Fruit fly (Drosophila melanogaster) whole organism, embryonic: ENCODE results near the gene dsd.

ENCODE experiments used
- Abd-B ChIP-seq: fragments of 200-800 bp; sonication (Bioruptor generic); optimal IDR thresholded peaks from 2 replicates; lab custom pipeline; 2018; ENCODE audit warnings: missing biosample characterization, mild to moderate bottlenecking, missing genetic modification characterization, moderate library complexity
- Antp ChIP-seq: fragments of 200-800 bp; sonication (Bioruptor generic); optimal IDR thresholded peaks from 3 replicates; lab custom pipeline; 2016; ENCODE audit warnings: missing biosample characterization, missing genetic modification characterization
- Asciz ChIP-seq: fragments of 200-800 bp; sonication (Bioruptor generic); optimal IDR thresholded peaks from 2 replicates; lab custom pipeline; 2017; ENCODE audit warnings: missing biosample characterization, mild to moderate bottlenecking, missing genetic modification characterization, missing genetic modification reagents
- Atf-2 ChIP-seq: fragments of 200-800 bp; sonication (Bioruptor generic); optimal IDR thresholded peaks from 2 replicates; lab custom pipeline; 2016; ENCODE audit warnings: missing biosample characterization, missing genetic modification characterization
- Blimp-1 ChIP-seq: fragments of 200-800 bp; sonication (Bioruptor generic); optimal IDR thresholded peaks from 3 replicates; lab custom pipeline; 2018; ENCODE audit warnings: missing biosample characterization, missing genetic modification characterization, mild to moderate bottlenecking, moderate library complexity, missing genetic modification reagents
- CG10147 ChIP-seq: fragments of 200-800 bp; sonication (Bioruptor generic); optimal IDR thresholded peaks from 2 replicates; lab custom pipeline; 2019; ENCODE audit warnings: missing biosample characterization, mild to moderate bottlenecking, missing genetic modification characterization, moderate library complexity
- CG10366 ChIP-seq: fragments of 200-800 bp; sonication (Bioruptor generic); IDR thresholded peaks from 2 replicates; pipeline ENCODE4 v1.3.6; 2022; ENCODE audit warnings: missing biosample characterization, missing genetic modification characterization
- CG10565 ChIP-seq: fragments of 200-800 bp; sonication (Bioruptor generic); optimal IDR thresholded peaks from 3 replicates; lab custom pipeline; 2016; ENCODE audit warnings: missing biosample characterization, mild to moderate bottlenecking, missing genetic modification characterization
- CG11085 ChIP-seq: fragments of 200-800 bp; sonication (Bioruptor generic); IDR thresholded peaks from 2 replicates; pipeline ENCODE4 v1.3.6; 2022; ENCODE audit warnings: missing biosample characterization, missing genetic modification characterization
- CG11560 ChIP-seq: fragments of 200-800 bp; sonication (Bioruptor generic); IDR thresholded peaks from 3 replicates; pipeline ENCODE4 v1.3.6; 2022; ENCODE audit warnings: missing biosample characterization, missing genetic modification characterization
- CG15601 ChIP-seq: fragments of 200-800 bp; sonication (Bioruptor generic); optimal IDR thresholded peaks from 3 replicates; lab custom pipeline; 2019; ENCODE audit warnings: missing biosample characterization, mild to moderate bottlenecking, missing genetic modification characterization, moderate library complexity
- CG17359 ChIP-seq: fragments of 200-800 bp; sonication (Bioruptor generic); optimal IDR thresholded peaks from 3 replicates; lab custom pipeline; 2018; ENCODE audit warnings: missing biosample characterization, mild to moderate bottlenecking, missing genetic modification characterization, moderate library complexity
- CG1792 ChIP-seq: fragments of 200-800 bp; sonication (Bioruptor generic); optimal IDR thresholded peaks from 2 replicates; lab custom pipeline; 2016; ENCODE audit warnings: missing biosample characterization, missing genetic modification characterization
- CG18599 ChIP-seq: fragments of 200-800 bp; sonication (Bioruptor generic); optimal IDR thresholded peaks from 3 replicates; lab custom pipeline; 2017; ENCODE audit warnings: missing biosample characterization, missing genetic modification characterization, mild to moderate bottlenecking, moderate library complexity, missing genetic modification reagents
- CG18619 ChIP-seq: fragments of 200-800 bp; sonication (Bioruptor generic); optimal IDR thresholded peaks from 3 replicates; lab custom pipeline; 2017; ENCODE audit warnings: missing biosample characterization, mild to moderate bottlenecking, missing genetic modification characterization
- CG18764 ChIP-seq: fragments of 200-800 bp; sonication (Bioruptor generic); optimal IDR thresholded peaks from 3 replicates; lab custom pipeline; 2016; ENCODE audit warnings: missing biosample characterization, missing genetic modification characterization
- CG2678 ChIP-seq: fragments of 200-800 bp; sonication (Bioruptor generic); optimal IDR thresholded peaks from 3 replicates; lab custom pipeline; 2019; ENCODE audit warnings: missing biosample characterization, mild to moderate bottlenecking, missing genetic modification characterization, moderate library complexity
- CG2712 ChIP-seq: fragments of 200-800 bp; optimal IDR thresholded peaks from 3 replicates; lab custom pipeline; 2019; ENCODE audit warnings: missing biosample characterization, mild to moderate bottlenecking, missing genetic modification characterization, moderate library complexity
- CG32767 ChIP-seq: fragments of 200-800 bp; sonication (Bioruptor generic); IDR thresholded peaks from 2 replicates; pipeline ENCODE4 v1.3.6; 2022; ENCODE audit warnings: missing biosample characterization, missing genetic modification characterization
- CG32772 ChIP-seq: fragments of 200-800 bp; sonication (Bioruptor generic); IDR thresholded peaks from 2 replicates; pipeline ENCODE4 v1.3.6; 2022; ENCODE audit warnings: missing biosample characterization, missing genetic modification characterization
- CG33557 ChIP-seq: fragments of 200-800 bp; sonication (Bioruptor generic); optimal IDR thresholded peaks from 2 replicates; lab custom pipeline; 2019; ENCODE audit warnings: missing biosample characterization, mild to moderate bottlenecking, missing genetic modification characterization, moderate library complexity
- CG34224 ChIP-seq: fragments of 200-800 bp; sonication (Bioruptor generic); IDR thresholded peaks from 3 replicates; pipeline ENCODE4 v1.3.6; 2022; ENCODE audit warnings: missing biosample characterization, missing genetic modification characterization; ENCODE audit not compliant: partially characterized antibody
- CG3838 ChIP-seq: fragments of 200-800 bp; sonication (Bioruptor generic); optimal IDR thresholded peaks from 3 replicates; lab custom pipeline; 2016; ENCODE audit warnings: missing biosample characterization, missing genetic modification characterization
- CG4328 ChIP-seq: fragments of 200-800 bp; sonication (Bioruptor generic); optimal IDR thresholded peaks from 3 replicates; lab custom pipeline; 2017; ENCODE audit warnings: missing biosample characterization, missing genetic modification reagents, missing genetic modification characterization
- CG8478 ChIP-seq: fragments of >200 bp; optimal IDR thresholded peaks from 2 replicates; lab custom pipeline; 2018
- CG9437 ChIP-seq: fragments of 200-800 bp; sonication (Bioruptor generic); optimal IDR thresholded peaks from 2 replicates; lab custom pipeline; 2018; ENCODE audit warnings: missing biosample characterization, mild to moderate bottlenecking, missing genetic modification characterization
- CkIIα-i1 ChIP-seq: fragments of 200-800 bp; sonication (Bioruptor generic); IDR thresholded peaks from 2 replicates; pipeline ENCODE4 v1.3.6; 2022; ENCODE audit warnings: missing biosample characterization, missing genetic modification characterization
- Elba2 ChIP-seq: fragments of 200-800 bp; sonication (Bioruptor generic); optimal IDR thresholded peaks from 3 replicates; lab custom pipeline; 2016; ENCODE audit warnings: missing biosample characterization, missing genetic modification characterization
- Fer3 ChIP-seq: fragments of 200-800 bp; sonication (Bioruptor generic); optimal IDR thresholded peaks from 2 replicates; lab custom pipeline; 2018; ENCODE audit warnings: missing biosample characterization, mild to moderate bottlenecking, missing genetic modification characterization, moderate library complexity
- HHEX ChIP-seq: fragments of 200-800 bp; sonication (Bioruptor generic); optimal IDR thresholded peaks from 3 replicates; lab custom pipeline; 2017; ENCODE audit warnings: missing biosample characterization, mild to moderate bottlenecking, missing genetic modification characterization, missing genetic modification reagents
- HLH3B ChIP-seq: fragments of 200-800 bp; sonication (Bioruptor generic); IDR thresholded peaks from 2 replicates; pipeline ENCODE4 v1.3.6; 2022; ENCODE audit warnings: missing biosample characterization, missing genetic modification characterization
- Hmr ChIP-seq: fragments of 200-800 bp; sonication (Bioruptor generic); optimal IDR thresholded peaks from 3 replicates; lab custom pipeline; 2017; ENCODE audit warnings: mild to moderate bottlenecking, missing biosample characterization, missing genetic modification reagents, missing genetic modification characterization
- Spps ChIP-seq: fragments of 200-800 bp; sonication (Bioruptor generic); optimal IDR thresholded peaks from 2 replicates; lab custom pipeline; 2018; ENCODE audit warnings: missing biosample characterization, mild to moderate bottlenecking, missing genetic modification characterization
- Taf1 ChIP-seq: fragments of 200-800 bp; sonication (Bioruptor generic); IDR thresholded peaks from 2 replicates; pipeline ENCODE4 v1.3.6; 2022; ENCODE audit warnings: missing biosample characterization, missing genetic modification characterization
- amos ChIP-seq: fragments of 200-800 bp; sonication (Bioruptor generic); IDR thresholded peaks from 2 replicates; pipeline ENCODE4 v1.3.6; 2022; ENCODE audit warnings: missing biosample characterization, missing genetic modification characterization; ENCODE audit not compliant: partially characterized antibody
- ato ChIP-seq: fragments of 200-800 bp; sonication (Bioruptor generic); IDR thresholded peaks from 2 replicates; pipeline ENCODE4 v1.3.6; 2022; ENCODE audit warnings: missing biosample characterization, missing genetic modification characterization; ENCODE audit not compliant: partially characterized antibody
- bsh ChIP-seq, 2 experiments: fragments of 200-800 bp; sonication (Bioruptor generic); optimal IDR thresholded peaks; 2 replicates each; lab custom pipeline; 2017 to 2018; ENCODE audit warnings: mild to moderate bottlenecking in 2 of 2, missing biosample characterization in 2 of 2, missing genetic modification characterization in 2 of 2, moderate library complexity in 1 of 2
- cg ChIP-seq: fragments of 200-800 bp; sonication (Bioruptor generic); optimal IDR thresholded peaks from 3 replicates; lab custom pipeline; 2019; ENCODE audit warnings: missing biosample characterization, mild to moderate bottlenecking, missing genetic modification characterization, moderate library complexity
- chinmo ChIP-seq: fragments of 200-800 bp; sonication (Bioruptor generic); IDR thresholded peaks from 4 replicates; pipeline ENCODE4 v1.3.6; 2022; ENCODE audit warnings: missing biosample characterization, missing genetic modification characterization; ENCODE audit not compliant: partially characterized antibody
- fd64A ChIP-seq: fragments of 200-800 bp; sonication (Bioruptor generic); optimal IDR thresholded peaks from 3 replicates; lab custom pipeline; 2018; ENCODE audit warnings: missing biosample characterization, mild to moderate bottlenecking, missing genetic modification characterization
- fru ChIP-seq: fragments of >200 bp; optimal IDR thresholded peaks from 2 replicates; lab custom pipeline; 2017
- insv ChIP-seq, 2 experiments: fragments of 200-800 bp; sonication (Bioruptor generic); optimal IDR thresholded peaks; 3 replicates each; lab custom pipeline; 2016 to 2018; ENCODE audit warnings: missing biosample characterization in 2 of 2, missing genetic modification characterization in 2 of 2
- org-1 ChIP-seq: fragments of 200-800 bp; sonication (Bioruptor generic); optimal IDR thresholded peaks from 2 replicates; lab custom pipeline; 2017; ENCODE audit warnings: missing biosample characterization, missing genetic modification characterization
- pfk ChIP-seq: fragments of 200-800 bp; sonication (Bioruptor generic); optimal IDR thresholded peaks from 2 replicates; lab custom pipeline; 2018; ENCODE audit warnings: missing biosample characterization, mild to moderate bottlenecking, missing genetic modification characterization, moderate library complexity
- stwl ChIP-seq: fragments of 200-800 bp; sonication (Bioruptor generic); optimal IDR thresholded peaks from 3 replicates; lab custom pipeline; 2018; ENCODE audit warnings: missing biosample characterization, mild to moderate bottlenecking, missing genetic modification characterization, moderate library complexity
- tap ChIP-seq: fragments of 200-800 bp; optimal IDR thresholded peaks from 3 replicates; lab custom pipeline; 2019; ENCODE audit warnings: missing biosample characterization, mild to moderate bottlenecking, missing genetic modification characterization, moderate library complexity
- tin ChIP-seq: fragments of 200-800 bp; sonication (Bioruptor generic); optimal IDR thresholded peaks from 3 replicates; lab custom pipeline; 2016; ENCODE audit warnings: missing biosample characterization, missing genetic modification characterization
- usp ChIP-seq: fragments of >200 bp; optimal IDR thresholded peaks from 2 replicates; lab custom pipeline; 2017; ENCODE audit warnings: missing biosample characterization, missing genetic modification characterization
- vvl ChIP-seq: fragments of 200-800 bp; sonication (Bioruptor generic); IDR thresholded peaks from 2 replicates; pipeline ENCODE4 v1.3.6; 2022; ENCODE audit warnings: missing biosample characterization, missing genetic modification characterization
- wek ChIP-seq: fragments of 200-800 bp; sonication (Bioruptor generic); optimal IDR thresholded peaks from 3 replicates; lab custom pipeline; 2018; ENCODE audit warnings: missing biosample characterization, mild to moderate bottlenecking, missing genetic modification characterization, moderate library complexity

The dsd gene

DNA sequence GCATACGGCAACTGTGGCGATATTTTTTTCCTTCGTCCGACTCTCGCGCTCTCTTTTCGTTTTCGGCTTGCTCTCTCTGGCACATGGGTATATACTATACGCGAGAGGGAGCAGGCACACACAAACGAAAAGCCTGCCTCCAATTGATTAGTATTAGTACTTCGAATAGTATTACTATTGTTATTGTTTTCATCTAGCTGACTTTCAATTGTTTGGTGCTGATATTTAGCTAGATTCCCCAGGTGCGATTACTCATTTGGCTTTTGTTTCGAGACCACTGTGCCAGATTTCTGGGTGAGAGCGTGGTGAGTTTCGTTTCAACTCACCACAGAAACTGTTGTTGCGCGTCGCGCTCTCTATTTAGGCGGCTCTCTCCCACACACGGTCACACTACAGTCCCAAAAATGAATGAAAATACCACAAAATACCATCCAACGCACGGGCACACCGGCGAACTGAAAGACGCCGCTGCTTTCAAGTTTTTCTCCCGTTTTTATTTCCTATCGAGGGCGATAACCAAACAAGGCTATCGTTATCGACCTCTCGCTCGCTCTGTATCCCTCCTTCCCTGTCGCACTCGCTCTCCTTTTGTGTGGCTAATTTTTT lies 25.8 kb downstream of the dsd start (continued):
- TF ChIP-seq CG33557 (GFP tag; lab: Kevin White, UChicago) (peak; percentile 39), CG4328 (GFP tag; lab: Kevin White, UChicago) (peak; percentile 81), CG11085 (GFP tag; lab: Robert Waterston, UW) (no peak), Abd-B (GFP tag; lab: Kevin White, UChicago) (no peak), bsh (GFP tag; optimal IDR thresholded peaks at IDR 0.05; lab: Kevin White, UChicago) (peak; percentile 72 to 78), HLH3B (GFP tag; lab: Robert Waterston, UW) (no peak), fru (no peak), Taf1 (GFP tag; lab: Robert Waterston, UW) (no peak), CG18619 (GFP tag; lab: Kevin White, UChicago) (peak; percentile 37), stwl (tag; lab: Kevin White, UChicago) (peak; percentile 94), CG17359 (tag; lab: Kevin White, UChicago) (peak; percentile 70), CG11560 (tag; lab: Robert Waterston, UW) (no peak), CG32767 (GFP tag; lab: Robert Waterston, UW) (no peak), CG2712 (tag; lab: Kevin White, UChicago) (peak; percentile 73), CG9437 (no peak), Antp (peak; percentile 43), HHEX (GFP tag; lab: Kevin White, UChicago) (peak; percentile 63), ato (GFP tag; lab: Robert Waterston, UW) (no peak), fd64A (peak; percentile 64), Spps (tag; lab: Kevin White, UChicago) (peak; percentile 25), cg (GFP tag; lab: Kevin White, UChicago) (no peak), CkIIα-i1 (GFP tag; lab: Robert Waterston, UW) (no peak), tin (peak; percentile 24), Asciz (GFP tag; lab: Kevin White, UChicago) (peak; percentile 53), CG10147 (GFP tag; lab: Kevin White, UChicago) (peak; percentile 12), pfk (peak; percentile 30), CG8478 (lab: Kevin White, UChicago) (peak; percentile 8), usp (no peak), CG18764 (GFP tag; lab: Kevin White, UChicago) (no peak), CG1792 (GFP tag; lab: Kevin White, UChicago) (peak; percentile 23), vvl (no peak), insv (GFP tag; optimal IDR thresholded peaks at IDR 0.05; lab: Kevin White, UChicago) (no peak), CG2678 (tag; lab: Kevin White, UChicago) (peak; percentile 74), Hmr (GFP tag; lab: Kevin White, UChicago) (peak; percentile 70), org-1 (GFP tag; lab: Kevin White, UChicago) (peak; percentile 50), tap (tag; lab: Kevin White, UChicago) (peak; percentile 78), CG10565 (no peak), wek (GFP tag; lab: Kevin White, UChicago) (peak; percentile 63), CG15601 (tag; lab: Kevin White, UChicago) (peak; percentile 40), CG10366 (GFP tag; lab: Robert Waterston, UW) (no peak), CG34224 (no peak), Atf-2 (GFP tag; lab: Kevin White, UChicago) (peak; percentile 54), CG3838 (GFP tag; lab: Kevin White, UChicago) (no peak), Elba2 (GFP tag; lab: Kevin White, UChicago) (no peak), CG18599 (GFP tag; lab: Kevin White, UChicago) (peak; percentile 89), Fer3 (tag; lab: Kevin White, UChicago) (peak; percentile 41), CG32772 (no peak), Blimp-1 (GFP tag; lab: Kevin White, UChicago) (peak; percentile 63), amos (GFP tag; lab: Robert Waterston, UW) (no peak), chinmo (GFP tag; lab: Robert Waterston, UW) (no peak)
